Worm (Caenorhabditis elegans) whole organism, early embryonic: ENCODE data around the gene cebp-1.

Experiments used
- ama-1 ChIP-seq: fragments of 150-350 bp; optimal IDR thresholded peaks from 2 replicates; lab custom pipeline; 2014
- ceh-36 ChIP-seq: sonication (generic microtip); optimal IDR thresholded peaks from 2 replicates; lab custom pipeline; 2016; ENCODE audit warnings: missing genetic modification characterization, inconsistent platforms, missing compliant biosample characterization
- ets-7 ChIP-seq: sonication (generic microtip); optimal IDR thresholded peaks from 2 replicates; lab custom pipeline; 2016; ENCODE audit warnings: missing genotype, missing genetic modification characterization, missing compliant biosample characterization
- flt-1 ChIP-seq: fragments of 200-800 bp; sonication (Bioruptor generic); IDR thresholded peaks from 2 replicates; pipeline ENCODE4 v1.3.6; 2022; ENCODE audit warnings: missing genetic modification characterization, missing compliant biosample characterization
- hmg-4 ChIP-seq: fragments of 200-800 bp; sonication (Bioruptor generic); optimal IDR thresholded peaks from 2 replicates; lab custom pipeline; 2018; ENCODE audit warnings: mild to moderate bottlenecking, missing genetic modification characterization, missing compliant biosample characterization
- pes-1 ChIP-seq: fragments of 200-800 bp; sonication (Bioruptor generic); IDR thresholded peaks from 2 replicates; pipeline ENCODE4 v1.3.6; 2022; ENCODE audit warnings: missing genetic modification reagents, missing genetic modification characterization, missing compliant biosample characterization
- tbx-37 ChIP-seq: fragments of 200-800 bp; sonication (Bioruptor generic); conservative IDR thresholded peaks from 2 replicates; pipeline ENCODE4 v1.3.6; 2022; ENCODE audit warnings: missing genetic modification reagents, missing genetic modification characterization, missing compliant biosample characterization
- tra-4 ChIP-seq: sonication (generic microtip); optimal IDR thresholded peaks from 2 replicates; lab custom pipeline; 2017; ENCODE audit warnings: missing genetic modification characterization, missing compliant biosample characterization

DNA sequence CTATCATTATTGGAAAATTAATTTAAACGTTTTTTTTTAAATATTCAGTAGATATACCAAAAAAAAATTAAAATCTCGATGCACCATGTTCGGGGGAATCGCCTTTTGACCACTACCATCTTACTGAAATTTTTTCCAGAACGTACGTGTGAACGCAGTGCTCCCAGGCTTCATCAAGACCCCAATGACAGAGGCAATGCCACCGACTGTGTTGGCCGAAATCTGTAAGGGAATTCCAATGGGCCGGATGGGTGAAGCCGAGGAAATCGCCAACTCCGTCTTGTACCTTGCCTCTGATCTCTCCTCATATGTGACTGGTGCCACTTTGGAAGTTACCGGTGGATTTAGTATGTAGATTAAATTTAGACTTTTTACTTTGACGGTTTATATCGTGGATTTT, 35.1 kb upstream of the cebp-1 start:
- TF ChIP-seq tbx-37 (GFP tag; lab: Robert Waterston, UW) = no peak
- TF ChIP-seq ceh-36 (tag; lab: Kevin White, UChicago) = no peak
- TF ChIP-seq ama-1 = no peak
- no peak for TF ChIP-seq ets-7
- TF ChIP-seq hmg-4 = no peak
- no peak for TF ChIP-seq pes-1 (GFP tag; lab: Robert Waterston, UW)
- TF ChIP-seq tra-4 = no peak
- no peak for TF ChIP-seq flt-1
